Worm (Caenorhabditis elegans) whole organism, late embryonic: Measurements from ENCODE around the gene T28C6.8.

ENCODE experiments used
- F13H6.1 ChIP-seq: sonication (generic microtip); optimal IDR thresholded peaks from 2 replicates; lab custom pipeline; 2016; ENCODE audit warnings: missing genetic modification characterization, missing compliant biosample characterization
- K02D7.2 ChIP-seq: sonication (generic microtip); optimal IDR thresholded peaks from 2 replicates; lab custom pipeline; 2017; ENCODE audit warnings: mild to moderate bottlenecking, missing genetic modification characterization, missing compliant biosample characterization
- K09A11.1 ChIP-seq: sonication (generic microtip); optimal IDR thresholded peaks from 2 replicates; lab custom pipeline; 2017; ENCODE audit warnings: antibody characterized with exemption, mild to moderate bottlenecking, missing genetic modification characterization, missing compliant biosample characterization; ENCODE audit not compliant: insufficient read depth
- T23F11.4 ChIP-seq: fragments of 200-800 bp; sonication (Bioruptor generic); optimal IDR thresholded peaks from 2 replicates; lab custom pipeline; 2018; ENCODE audit warnings: mild to moderate bottlenecking, missing genetic modification characterization, missing compliant biosample characterization
- ahr-1 ChIP-seq: sonication (generic microtip); optimal IDR thresholded peaks from 2 replicates; lab custom pipeline; 2016; ENCODE audit warnings: missing genetic modification characterization, missing compliant biosample characterization
- ama-1 ChIP-seq: fragments of 150-350 bp; optimal IDR thresholded peaks from 2 replicates; lab custom pipeline; 2014
- ceh-14 ChIP-seq: sonication (generic microtip); optimal IDR thresholded peaks from 2 replicates; lab custom pipeline; 2016; ENCODE audit warnings: missing genotype, missing genetic modification characterization, missing compliant biosample characterization
- ceh-18 ChIP-seq: sonication (generic microtip); optimal IDR thresholded peaks from 2 replicates; lab custom pipeline; 2016; ENCODE audit warnings: missing genetic modification characterization, missing compliant biosample characterization
- ceh-22 ChIP-seq: sonication (generic microtip); optimal IDR thresholded peaks from 2 replicates; lab custom pipeline; 2017; ENCODE audit warnings: missing biosample characterization, missing genetic modification characterization
- ceh-24 ChIP-seq: sonication (generic microtip); optimal IDR thresholded peaks from 2 replicates; lab custom pipeline; 2016; ENCODE audit warnings: mild to moderate bottlenecking, missing genetic modification characterization, missing compliant biosample characterization
- ceh-31 ChIP-seq: sonication (generic microtip); optimal IDR thresholded peaks from 2 replicates; lab custom pipeline; 2016; ENCODE audit warnings: missing genetic modification characterization, missing compliant biosample characterization
- ceh-45 ChIP-seq: fragments of 200-800 bp; sonication (Bioruptor generic); IDR thresholded peaks from 2 replicates; pipeline ENCODE4 v1.3.6; 2022; ENCODE audit warnings: missing genetic modification reagents, missing genetic modification characterization, missing compliant biosample characterization
- dve-1 ChIP-seq: sonication (generic microtip); optimal IDR thresholded peaks from 2 replicates; lab custom pipeline; 2017; ENCODE audit warnings: antibody characterized with exemption, mild to moderate bottlenecking, missing genetic modification characterization, missing compliant biosample characterization
- elt-2 ChIP-seq: sonication (generic microtip); optimal IDR thresholded peaks from 2 replicates; lab custom pipeline; 2016; ENCODE audit warnings: missing genetic modification reagents, missing genetic modification characterization, missing compliant biosample characterization
- elt-4 ChIP-seq: sonication (generic microtip); optimal IDR thresholded peaks from 2 replicates; lab custom pipeline; 2016; ENCODE audit warnings: missing genetic modification characterization, missing compliant biosample characterization
- ets-4 ChIP-seq: sonication (generic microtip); optimal IDR thresholded peaks from 2 replicates; lab custom pipeline; 2016; ENCODE audit warnings: missing genetic modification characterization, missing compliant biosample characterization
- eyg-1 ChIP-seq: sonication (generic microtip); optimal IDR thresholded peaks from 2 replicates; lab custom pipeline; 2016; ENCODE audit warnings: missing genotype, missing genetic modification characterization, missing compliant biosample characterization
- fax-1 ChIP-seq: sonication (generic microtip); optimal IDR thresholded peaks from 2 replicates; lab custom pipeline; 2016; ENCODE audit warnings: missing genotype, missing genetic modification characterization, missing compliant biosample characterization
- hlh-15 ChIP-seq: sonication (generic microtip); optimal IDR thresholded peaks from 2 replicates; lab custom pipeline; 2016; ENCODE audit warnings: missing genetic modification characterization, missing compliant biosample characterization
- hlh-30 ChIP-seq: sonication (generic microtip); optimal IDR thresholded peaks from 2 replicates; lab custom pipeline; 2017; ENCODE audit warnings: antibody characterized with exemption, missing genetic modification characterization, missing compliant biosample characterization; ENCODE audit not compliant: insufficient read depth
- hlh-6 ChIP-seq: sonication (generic microtip); optimal IDR thresholded peaks from 2 replicates; lab custom pipeline; 2016; ENCODE audit warnings: missing genotype, missing genetic modification characterization, missing compliant biosample characterization
- lim-6 ChIP-seq: sonication (generic microtip); optimal IDR thresholded peaks from 2 replicates; lab custom pipeline; 2016; ENCODE audit warnings: missing genetic modification characterization, missing compliant biosample characterization
- madf-2 ChIP-seq: sonication (generic microtip); optimal IDR thresholded peaks from 2 replicates; lab custom pipeline; 2017; ENCODE audit warnings: missing genetic modification characterization, missing compliant biosample characterization
- nfya-1 ChIP-seq: sonication (generic microtip); optimal IDR thresholded peaks from 2 replicates; lab custom pipeline; 2017; ENCODE audit warnings: missing genetic modification characterization, mild to moderate bottlenecking, missing compliant biosample characterization, antibody characterized with exemption, moderate library complexity
- pqm-1 ChIP-seq: sonication (generic microtip); optimal IDR thresholded peaks from 2 replicates; lab custom pipeline; 2016; ENCODE audit warnings: missing genetic modification characterization, missing compliant biosample characterization
- pros-1 ChIP-seq: fragments of 150-350 bp; optimal IDR thresholded peaks from 2 replicates; lab custom pipeline; 2014; ENCODE audit warnings: missing biosample characterization, missing genetic modification reagents, missing genetic modification characterization
- rnt-1 ChIP-seq: sonication (generic microtip); optimal IDR thresholded peaks from 2 replicates; lab custom pipeline; 2016; ENCODE audit warnings: missing genetic modification characterization, missing compliant biosample characterization
- sdc-2 ChIP-seq: sonication (generic microtip); optimal IDR thresholded peaks from 2 replicates; lab custom pipeline; 2016; ENCODE audit warnings: missing genotype, missing genetic modification characterization, missing compliant biosample characterization
- sox-2 ChIP-seq: fragments of 200-800 bp; sonication (Bioruptor generic); IDR thresholded peaks from 2 replicates; pipeline ENCODE4 v1.3.6; 2022; ENCODE audit warnings: missing genetic modification reagents, missing genetic modification characterization, missing compliant biosample characterization
- syd-9 ChIP-seq: sonication (generic microtip); optimal IDR thresholded peaks from 2 replicates; lab custom pipeline; 2016; ENCODE audit warnings: mild to moderate bottlenecking, missing genetic modification characterization, moderate library complexity, missing compliant biosample characterization
- tbx-7 ChIP-seq: sonication (generic microtip); optimal IDR thresholded peaks from 2 replicates; lab custom pipeline; 2016; ENCODE audit warnings: missing genotype, missing genetic modification characterization, missing compliant biosample characterization
- ttx-3 ChIP-seq: sonication (generic microtip); optimal IDR thresholded peaks from 2 replicates; lab custom pipeline; 2016; ENCODE audit warnings: missing genetic modification reagents, missing genetic modification characterization, missing compliant biosample characterization
- unc-3 ChIP-seq, 2 experiments: fragments of 200-800 bp in 1 of 2; sonication (Bioruptor generic) in 1 of 2; sonication (generic microtip) in 1 of 2; conservative IDR thresholded peaks in 1 of 2; optimal IDR thresholded peaks in 1 of 2; 2 replicates each; pipeline versions ENCODE4 v1.3.6 to Lab custom; 2016 to 2022; ENCODE audit warnings: missing compliant biosample characterization in 2 of 2, missing genetic modification characterization in 2 of 2, missing genetic modification reagents in 1 of 2
- unc-55 ChIP-seq: sonication (generic microtip); optimal IDR thresholded peaks from 2 replicates; lab custom pipeline; 2017; ENCODE audit warnings: missing biosample characterization, missing genetic modification reagents, missing genetic modification characterization
- unc-86 ChIP-seq: sonication (generic microtip); optimal IDR thresholded peaks from 2 replicates; lab custom pipeline; 2016; ENCODE audit warnings: missing genetic modification characterization, missing compliant biosample characterization
- zip-5 ChIP-seq: sonication (generic microtip); optimal IDR thresholded peaks from 2 replicates; lab custom pipeline; 2016; ENCODE audit warnings: missing genetic modification characterization, missing compliant biosample characterization

T28C6.8 gene

DNA sequence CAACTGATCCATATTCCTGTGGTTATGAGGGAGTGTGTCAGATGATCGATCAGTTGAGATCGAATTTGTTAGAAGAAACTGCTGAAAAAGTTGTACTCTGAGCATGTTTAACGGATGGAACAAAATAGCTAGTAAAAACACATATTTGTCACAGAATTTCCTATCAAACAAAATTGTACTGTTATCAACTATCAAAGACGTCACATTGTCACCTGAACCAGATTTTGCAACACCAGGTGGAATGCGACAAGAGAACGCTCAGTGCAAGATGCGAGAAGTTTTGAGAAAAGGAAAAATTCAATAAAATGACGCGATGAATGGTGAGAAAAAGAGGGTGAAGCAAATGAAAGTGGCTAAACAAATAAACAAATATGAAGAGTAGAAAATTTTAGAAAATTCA lies 37.0 kb upstream of the T28C6.8 start:
- no peak for TF ChIP-seq unc-3 (GFP tag; conservative IDR thresholded peaks at IDR 0.05; lab: Robert Waterston, UW)
- TF ChIP-seq unc-3 (tag; optimal IDR thresholded peaks at IDR 0.05; lab: Kevin White, UChicago) = no peak
- no peak for TF ChIP-seq ttx-3 (tag; lab: Kevin White, UChicago)
- TF ChIP-seq ceh-14 (tag; lab: Kevin White, UChicago) = no peak
- TF ChIP-seq hlh-6 (tag; lab: Kevin White, UChicago) = no peak
- TF ChIP-seq ceh-31 (tag; lab: Kevin White, UChicago) = no peak
- no peak for TF ChIP-seq madf-2
- no peak for TF ChIP-seq ahr-1 (tag; lab: Kevin White, UChicago)
- TF ChIP-seq pqm-1 (tag; lab: Kevin White, UChicago) = no peak
- no peak for TF ChIP-seq sdc-2 (tag; lab: Kevin White, UChicago)
- no peak for TF ChIP-seq elt-2 (tag; lab: Kevin White, UChicago)
- no peak for TF ChIP-seq eyg-1 (tag; lab: Kevin White, UChicago)
- no peak for TF ChIP-seq hlh-30
- TF ChIP-seq unc-86 (tag; lab: Kevin White, UChicago) = no peak
- TF ChIP-seq pros-1 (tag; lab: Kevin White, UChicago) = no peak
- no peak for TF ChIP-seq tbx-7
- no peak for TF ChIP-seq fax-1 (tag; lab: Kevin White, UChicago)

DNA sequence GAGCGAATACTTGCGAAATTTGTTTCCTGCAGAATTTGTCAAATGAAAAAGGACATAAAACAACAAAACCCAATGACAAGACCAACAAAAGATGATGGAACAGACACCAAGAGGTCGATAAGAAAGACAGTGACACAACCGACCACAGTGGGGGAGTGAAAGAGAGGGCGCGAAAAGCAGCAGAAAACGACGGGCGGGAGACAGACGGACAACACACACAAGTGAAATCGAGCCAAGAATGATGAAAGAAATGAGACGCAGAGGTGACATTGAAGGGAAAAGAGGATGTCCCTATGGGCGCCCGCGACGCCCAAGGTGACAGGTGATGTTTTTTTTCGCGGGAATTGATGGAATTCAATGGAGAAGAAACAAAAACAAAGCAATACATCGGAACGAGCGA lies 35.6 kb upstream of the T28C6.8 start:
- peak; percentile 45 for TF ChIP-seq hlh-6 (tag; lab: Kevin White, UChicago)
- no peak for TF ChIP-seq ceh-14 (tag; lab: Kevin White, UChicago)
- TF ChIP-seq nfya-1 = peak; percentile 5
- peak; percentile 78 for TF ChIP-seq unc-55
- TF ChIP-seq ceh-45 (GFP tag; lab: Robert Waterston, UW) = no peak
- TF ChIP-seq T23F11.4 (GFP tag; lab: Kevin White, UChicago) = no peak
- TF ChIP-seq rnt-1 (tag; lab: Kevin White, UChicago) = peak; percentile 24
- peak; percentile 72 for TF ChIP-seq ceh-18
- TF ChIP-seq F13H6.1 = no peak

ce11 chrIV:8865343-8865742 lies 34.8 kb upstream of the T28C6.8 start, which contains the start of gene C09G9.1:
C09G9.1 (minus strand) TSS chrIV:8865485.
- no peak for TF ChIP-seq F13H6.1
- no peak for TF ChIP-seq madf-2
- TF ChIP-seq fax-1 (tag; lab: Kevin White, UChicago) = no peak
- TF ChIP-seq sox-2 = no peak
- no peak for TF ChIP-seq dve-1 (tag; lab: Kevin White, UChicago)
- TF ChIP-seq ceh-18 = no peak
- no peak for TF ChIP-seq ets-4 (tag; lab: Kevin White, UChicago)
- TF ChIP-seq hlh-15 = no peak
- TF ChIP-seq ahr-1 (tag; lab: Kevin White, UChicago) = no peak
- TF ChIP-seq K09A11.1 (tag; lab: Kevin White, UChicago) = no peak
- no peak for TF ChIP-seq zip-5
- TF ChIP-seq pqm-1 (tag; lab: Kevin White, UChicago) = no peak
- no peak for TF ChIP-seq syd-9 (tag; lab: Kevin White, UChicago)
- TF ChIP-seq K02D7.2 (tag; lab: Kevin White, UChicago) = no peak

ce11 chrIV:8864672-8865071 lies 34.1 kb upstream of the T28C6.8 start:
- TF ChIP-seq lim-6 (tag; lab: Kevin White, UChicago) (no peak), ceh-24 (tag; lab: Kevin White, UChicago) (no peak), elt-4 (tag; lab: Kevin White, UChicago) (no peak), ceh-22 (tag; lab: Kevin White, UChicago) (no peak), ama-1 (lab: Kevin White, UChicago) (no peak)
